Fruit fly (Drosophila melanogaster) whole organism, pupa: Measurements from ENCODE around the gene feo.

Experiments
- CG10348 ChIP-seq: fragments of 200-800 bp; sonication (Bioruptor generic); IDR thresholded peaks from 2 replicates; pipeline ENCODE4 v1.3.6; 2022; ENCODE audit warnings: missing biosample characterization, missing genetic modification characterization
- CG12605 ChIP-seq: fragments of 200-800 bp; sonication (Bioruptor generic); IDR thresholded peaks from 2 replicates; pipeline ENCODE4 v1.3.6; 2022; ENCODE audit warnings: missing biosample characterization, missing genetic modification characterization
- CG13204 ChIP-seq: fragments of 200-800 bp; sonication (Bioruptor generic); optimal IDR thresholded peaks from 2 replicates; lab custom pipeline; 2018; ENCODE audit warnings: missing biosample characterization, mild to moderate bottlenecking, missing genetic modification characterization, moderate library complexity
- CG14655 ChIP-seq: fragments of 200-800 bp; sonication (Bioruptor generic); optimal IDR thresholded peaks from 3 replicates; lab custom pipeline; 2017; ENCODE audit warnings: mild to moderate bottlenecking, missing biosample characterization, missing genetic modification reagents, missing genetic modification characterization
- CG15710 ChIP-seq: fragments of 200-800 bp; sonication (Bioruptor generic); optimal IDR thresholded peaks from 2 replicates; lab custom pipeline; 2018; ENCODE audit warnings: missing biosample characterization, mild to moderate bottlenecking, missing genetic modification characterization, moderate library complexity
- CG17806 ChIP-seq: fragments of 200-800 bp; sonication (Bioruptor generic); optimal IDR thresholded peaks from 2 replicates; lab custom pipeline; 2018; ENCODE audit warnings: missing biosample characterization, mild to moderate bottlenecking, missing genetic modification characterization, moderate library complexity
- CG32121 ChIP-seq: fragments of 200-800 bp; sonication (Bioruptor generic); IDR thresholded peaks from 2 replicates; pipeline ENCODE4 v1.3.6; 2022; ENCODE audit warnings: missing biosample characterization, missing genetic modification characterization
- CG34367 ChIP-seq: fragments of 200-800 bp; sonication (Bioruptor generic); optimal IDR thresholded peaks from 2 replicates; lab custom pipeline; 2018; ENCODE audit warnings: missing biosample characterization, mild to moderate bottlenecking, missing genetic modification characterization
- CG4496 ChIP-seq: fragments of 200-800 bp; sonication (Bioruptor generic); IDR thresholded peaks from 3 replicates; pipeline ENCODE4 v1.3.6; 2022; ENCODE audit warnings: missing biosample characterization, missing genetic modification characterization
- CG8159 ChIP-seq: fragments of 200-800 bp; sonication (Bioruptor generic); optimal IDR thresholded peaks from 3 replicates; lab custom pipeline; 2018; ENCODE audit warnings: missing biosample characterization, mild to moderate bottlenecking, missing genetic modification characterization, moderate library complexity
- CG8301 ChIP-seq: fragments of 200-800 bp; sonication (Bioruptor generic); optimal IDR thresholded peaks from 2 replicates; lab custom pipeline; 2018; ENCODE audit warnings: missing biosample characterization, mild to moderate bottlenecking, missing genetic modification characterization
- CG9948 ChIP-seq: fragments of 200-800 bp; sonication (Bioruptor generic); optimal IDR thresholded peaks from 2 replicates; lab custom pipeline; 2018; ENCODE audit warnings: missing biosample characterization, mild to moderate bottlenecking, missing genetic modification characterization, moderate library complexity
- D1 ChIP-seq: fragments of 200-800 bp; sonication (Bioruptor generic); optimal IDR thresholded peaks from 2 replicates; lab custom pipeline; 2018; ENCODE audit warnings: missing biosample characterization, mild to moderate bottlenecking, missing genetic modification characterization, moderate library complexity
- EcR ChIP-seq: fragments of 200-800 bp; sonication (Bioruptor generic); optimal IDR thresholded peaks from 3 replicates; lab custom pipeline; 2019; ENCODE audit warnings: missing biosample characterization, missing genetic modification characterization, mild to moderate bottlenecking, moderate library complexity, missing genetic modification reagents
- Ets98B ChIP-seq: fragments of 200-800 bp; sonication (Bioruptor generic); IDR thresholded peaks from 2 replicates; pipeline ENCODE4 v1.3.6; 2022; ENCODE audit warnings: missing biosample characterization, missing genetic modification characterization
- Pif1A ChIP-seq: fragments of 200-800 bp; sonication (Bioruptor generic); optimal IDR thresholded peaks from 3 replicates; lab custom pipeline; 2016; ENCODE audit warnings: missing biosample characterization, missing genetic modification characterization
- Pif1B ChIP-seq: fragments of 200-800 bp; sonication (Bioruptor generic); optimal IDR thresholded peaks from 3 replicates; lab custom pipeline; 2016; ENCODE audit warnings: missing biosample characterization, missing genetic modification characterization
- Snoo ChIP-seq: fragments of 200-800 bp; sonication (Bioruptor generic); optimal IDR thresholded peaks from 3 replicates; lab custom pipeline; 2017; ENCODE audit warnings: missing biosample characterization, mild to moderate bottlenecking, missing genetic modification characterization, inconsistent platforms
- fd96Ca ChIP-seq: fragments of 200-800 bp; sonication (Bioruptor generic); IDR thresholded peaks from 3 replicates; pipeline ENCODE4 v1.3.6; 2022; ENCODE audit warnings: missing biosample characterization, missing genetic modification characterization
- gl ChIP-seq: fragments of 200-800 bp; sonication (Bioruptor generic); optimal IDR thresholded peaks from 2 replicates; lab custom pipeline; 2018; ENCODE audit warnings: missing biosample characterization, mild to moderate bottlenecking, missing genetic modification characterization
- rn ChIP-seq: fragments of 200-800 bp; sonication (Bioruptor generic); IDR thresholded peaks from 2 replicates; pipeline ENCODE4 v1.3.6; 2022; ENCODE audit warnings: missing biosample characterization, missing genetic modification characterization

The feo gene

dm6 chrX:10886418-10886817 lies 31.7 kb upstream of the feo start:
- no peak for TF ChIP-seq EcR (GFP tag; lab: Kevin White, UChicago)
- no peak for TF ChIP-seq CG17806 (tag; lab: Kevin White, UChicago)
- no peak for TF ChIP-seq CG8159 (tag; lab: Kevin White, UChicago)
- no peak for TF ChIP-seq CG4496
- no peak for TF ChIP-seq rn
- no peak for TF ChIP-seq Snoo (tag; lab: Kevin White, UChicago)
- no peak for TF ChIP-seq fd96Ca (GFP tag; lab: Robert Waterston, UW)
- TF ChIP-seq Pif1B (GFP tag; lab: Kevin White, UChicago): no peak
- TF ChIP-seq CG13204 (GFP tag; lab: Kevin White, UChicago): no peak

- TF ChIP-seq CG8301 (tag; lab: Kevin White, UChicago) (no peak), D1 (no peak), CG34367 (tag; lab: Kevin White, UChicago) (no peak), CG4496 (no peak), EcR (GFP tag; lab: Kevin White, UChicago) (no peak), gl (tag; lab: Kevin White, UChicago) (no peak), CG8159 (tag; lab: Kevin White, UChicago) (no peak), Pif1B (GFP tag; lab: Kevin White, UChicago) (no peak), CG32121 (GFP tag; lab: Robert Waterston, UW) (no peak), CG17806 (tag; lab: Kevin White, UChicago) (no peak), CG14655 (GFP tag; lab: Kevin White, UChicago) (no peak), CG9948 (tag; lab: Kevin White, UChicago) (no peak), CG12605 (no peak), Pif1A (GFP tag; lab: Kevin White, UChicago) (no peak), rn (no peak)
Observed at dm6 chrX:10883740-10884139, 29.1 kb upstream of the feo start.

dm6 chrX:10882786-10883185 lies 28.1 kb upstream of the feo start:
- TF ChIP-seq CG8301 (tag; lab: Kevin White, UChicago): no peak
- TF ChIP-seq CG8159 (tag; lab: Kevin White, UChicago): peak; percentile 6
- 0 out of 3 replicates have a peak, but pooled peaks have one; percentile 11 for TF ChIP-seq CG4496

- TF ChIP-seq CG10348 (GFP tag; lab: Robert Waterston, UW) (no peak), CG32121 (GFP tag; lab: Robert Waterston, UW) (0 out of 2 replicates have a peak, but pooled peaks have one; percentile 20), gl (tag; lab: Kevin White, UChicago) (no peak), Snoo (tag; lab: Kevin White, UChicago) (no peak), CG12605 (peak; percentile 29; the same call in 1 of the 2 replicates), CG34367 (tag; lab: Kevin White, UChicago) (no peak), CG14655 (GFP tag; lab: Kevin White, UChicago) (no peak), Pif1B (GFP tag; lab: Kevin White, UChicago) (no peak), CG17806 (tag; lab: Kevin White, UChicago) (peak; percentile 18), CG13204 (GFP tag; lab: Kevin White, UChicago) (no peak), D1 (no peak), CG9948 (tag; lab: Kevin White, UChicago) (peak; percentile 16), CG8159 (tag; lab: Kevin White, UChicago) (no peak), CG15710 (peak; percentile 3), CG8301 (tag; lab: Kevin White, UChicago) (peak; percentile 32), Ets98B (GFP tag; lab: Robert Waterston, UW) (0 out of 2 replicates have a peak, but pooled peaks have one; percentile 9), CG4496 (peak; percentile 55)
Observed at dm6 chrX:10877087-10877935, 22.6 kb upstream of the feo start, which contains the start of gene CG1637. CG1637 (minus strand) TSS chrX:10877893.

- no peak for TF ChIP-seq rn
- TF ChIP-seq, all 21 proteins: peak for 0
Observed at dm6 chrX:10876451-10876850, 21.8 kb upstream of the feo start.

- TF ChIP-seq fd96Ca (GFP tag; lab: Robert Waterston, UW): no peak
- no peak for TF ChIP-seq CG8159 (tag; lab: Kevin White, UChicago)
- TF ChIP-seq D1: no peak
- TF ChIP-seq CG34367 (tag; lab: Kevin White, UChicago): no peak
- no peak for TF ChIP-seq gl (tag; lab: Kevin White, UChicago)
- TF ChIP-seq CG9948 (tag; lab: Kevin White, UChicago): no peak
Observed at dm6 chrX:10869045-10869444, 14.4 kb upstream of the feo start, which contains the start of gene CG2157. CG2157 (plus strand) TSS chrX:10869284.

- no peak for TF ChIP-seq fd96Ca (GFP tag; lab: Robert Waterston, UW)
- TF ChIP-seq CG32121 (GFP tag; lab: Robert Waterston, UW): no peak
- TF ChIP-seq Pif1B (GFP tag; lab: Kevin White, UChicago): no peak
- no peak for TF ChIP-seq CG10348 (GFP tag; lab: Robert Waterston, UW)
- TF ChIP-seq CG15710: no peak
- TF ChIP-seq gl (tag; lab: Kevin White, UChicago): no peak
- TF ChIP-seq CG12605: no peak
- TF ChIP-seq EcR (GFP tag; lab: Kevin White, UChicago): no peak
- no peak for TF ChIP-seq CG14655 (GFP tag; lab: Kevin White, UChicago)
- no peak for TF ChIP-seq CG17806 (tag; lab: Kevin White, UChicago)
- TF ChIP-seq Pif1A (GFP tag; lab: Kevin White, UChicago): no peak
- TF ChIP-seq CG4496: no peak
- TF ChIP-seq rn: no peak
Observed at dm6 chrX:10867692-10868091, 13.0 kb upstream of the feo start.
